Fruit fly (Drosophila melanogaster): ENCODE results near the gene beat-Vc.

The beat-Vc gene

DNA sequence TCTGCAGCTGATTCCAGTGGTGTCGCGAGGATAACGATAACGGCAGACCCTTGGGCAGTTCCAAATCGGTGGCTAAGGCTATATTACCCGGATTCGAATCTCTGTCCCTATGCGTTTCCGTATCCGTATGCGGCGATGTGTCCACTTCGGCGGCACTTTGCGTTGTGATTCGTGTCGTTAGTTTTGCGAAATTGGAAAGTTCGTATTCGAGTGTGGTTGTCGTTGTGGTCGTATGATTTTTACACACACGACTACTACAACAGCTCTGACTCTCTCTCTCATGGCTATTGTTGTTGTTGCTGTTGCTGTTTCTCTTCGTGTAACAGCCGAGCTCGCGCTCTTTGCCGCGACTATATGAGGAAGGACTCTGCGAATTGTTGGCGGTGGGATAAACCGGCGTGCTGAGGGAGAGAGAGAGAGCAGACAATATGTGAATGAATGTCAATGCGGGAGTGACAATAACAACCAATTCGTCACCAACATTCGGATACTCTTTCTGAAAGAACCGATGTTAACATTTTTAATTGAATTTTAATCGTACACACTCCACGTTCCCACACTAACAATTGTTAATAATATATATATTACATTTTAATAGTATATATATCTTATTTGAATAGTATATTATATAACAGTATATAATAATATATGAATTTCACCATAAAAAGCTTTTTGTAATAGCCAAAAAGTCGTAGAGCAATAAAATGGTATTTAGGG is 63.2 kb downstream of the beat-Vc start:
- TF ChIP-seq woc (GFP tag; optimal IDR thresholded peaks at IDR 0.05): peak; percentile 46
- TF ChIP-seq Abd-B (GFP tag; optimal IDR thresholded peaks at IDR 0.05): no peak
- TF ChIP-seq Dfd (GFP tag; optimal IDR thresholded peaks at IDR 0.05): no peak
- peak; percentile 71 for TF ChIP-seq Hr83 (GFP tag; optimal IDR thresholded peaks at IDR 0.05; ENCODE audit: poor library complexity, severe bottlenecking)
- no peak for TF ChIP-seq N (GFP tag; optimal IDR thresholded peaks at IDR 0.05)
- TF ChIP-seq lola (GFP tag; optimal IDR thresholded peaks at IDR 0.05): no peak
- TF ChIP-seq h (GFP tag; optimal IDR thresholded peaks at IDR 0.05): peak; percentile 62
- TF ChIP-seq pan (optimal IDR thresholded peaks at IDR 0.05): no peak
- TF ChIP-seq tai (GFP tag; optimal IDR thresholded peaks at IDR 0.05): no peak
- TF ChIP-seq sage (GFP tag; optimal IDR thresholded peaks at IDR 0.05): peak; percentile 18
- no peak for TF ChIP-seq CG32264 (GFP tag; optimal IDR thresholded peaks at IDR 0.05)
- TF ChIP-seq Rel (GFP tag; optimal IDR thresholded peaks at IDR 0.05): no peak
- TF ChIP-seq Rel (tag; optimal IDR thresholded peaks at IDR 0.05): peak; percentile 57
- peak; percentile 52 for TF ChIP-seq Sp1 (GFP tag; optimal IDR thresholded peaks at IDR 0.05)
- TF ChIP-seq CrebA (GFP tag; optimal IDR thresholded peaks at IDR 0.05; ENCODE audit: borderline replicate concordance): peak; percentile 63
- no peak for TF ChIP-seq Mio (GFP tag; optimal IDR thresholded peaks at IDR 0.05)
- TF ChIP-seq CG9705 (GFP tag; optimal IDR thresholded peaks at IDR 0.05): no peak
- TF ChIP-seq Hnf4 (GFP tag; optimal IDR thresholded peaks at IDR 0.05): no peak
- TF ChIP-seq brk (GFP tag; optimal IDR thresholded peaks at IDR 0.05): no peak
- TF ChIP-seq psq (GFP tag; optimal IDR thresholded peaks at IDR 0.05): peak; percentile 62
- TF ChIP-seq rgr (GFP tag; optimal IDR thresholded peaks at IDR 0.05): peak; percentile 39
- TF ChIP-seq GATAd (GFP tag; optimal IDR thresholded peaks at IDR 0.05): no peak
- TF ChIP-seq br (GFP tag; optimal IDR thresholded peaks at IDR 0.05): no peak
- TF ChIP-seq dmrt93B (GFP tag; optimal IDR thresholded peaks at IDR 0.05): peak; percentile 38
- peak; percentile 72 for TF ChIP-seq Dif (GFP tag; optimal IDR thresholded peaks at IDR 0.05; ENCODE audit: partially characterized antibody)
- peak; percentile 36 for TF ChIP-seq fru (GFP tag; optimal IDR thresholded peaks at IDR 0.05)
- TF ChIP-seq foxo (GFP tag; optimal IDR thresholded peaks at IDR 0.05): peak in 1 of 2 experiments; percentile 68
- peak; percentile 51 for TF ChIP-seq Vsx2 (GFP tag; optimal IDR thresholded peaks at IDR 0.05; ENCODE audit: partially characterized antibody)
- no peak for TF ChIP-seq dsf (GFP tag; optimal IDR thresholded peaks at IDR 0.05; ENCODE audit: borderline replicate concordance)
- no peak for TF ChIP-seq ey (GFP tag; optimal IDR thresholded peaks at IDR 0.05)
- no peak for TF ChIP-seq Jra (GFP tag; optimal IDR thresholded peaks at IDR 0.05)
- TF ChIP-seq HLH106 (tag; optimal IDR thresholded peaks at IDR 0.05): peak; percentile 59
- TF ChIP-seq sv (GFP tag; optimal IDR thresholded peaks at IDR 0.05): no peak
- peak; percentile 77 to 83 for TF ChIP-seq dl (GFP tag; optimal IDR thresholded peaks at IDR 0.05; ENCODE audit: insufficient read depth in 1 of 2, partially characterized antibody in 2 of 2)
- no peak for TF ChIP-seq jim (GFP tag; optimal IDR thresholded peaks at IDR 0.05)
- no peak for TF ChIP-seq Hr78 (GFP tag; optimal IDR thresholded peaks at IDR 0.05)
- TF ChIP-seq Myc (optimal IDR thresholded peaks at IDR 0.05): no peak
- no peak for TF ChIP-seq usp (GFP tag; optimal IDR thresholded peaks at IDR 0.05)
- peak; percentile 27 for TF ChIP-seq OdsH (GFP tag; optimal IDR thresholded peaks at IDR 0.05)

DNA sequence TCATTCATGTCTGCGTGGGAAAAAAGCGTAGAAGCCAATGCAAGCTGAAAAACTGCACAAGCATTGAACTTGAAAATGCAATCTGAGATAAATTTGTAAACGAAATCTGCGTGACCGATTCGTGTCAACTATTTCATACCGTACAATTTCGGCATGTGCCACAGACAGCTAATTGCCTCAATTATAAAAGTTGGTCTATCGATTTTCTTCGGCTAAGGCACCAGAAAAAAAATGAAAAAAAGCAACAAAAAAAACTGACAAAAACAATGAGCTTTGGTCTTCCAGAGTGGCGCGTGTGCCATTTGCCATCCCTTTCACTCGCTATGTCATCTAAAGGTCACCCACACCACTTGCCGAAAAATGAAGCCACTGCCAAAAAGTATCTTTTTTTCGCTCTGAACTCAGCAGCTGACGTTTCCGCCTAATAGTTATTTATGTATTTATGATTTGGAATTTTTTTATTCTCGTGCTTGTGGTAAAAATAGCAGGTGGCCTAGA is 64.4 kb downstream of the beat-Vc start:
- TF ChIP-seq brk (GFP tag; optimal IDR thresholded peaks at IDR 0.05) (no peak), CG32264 (GFP tag; optimal IDR thresholded peaks at IDR 0.05) (no peak), psq (GFP tag; optimal IDR thresholded peaks at IDR 0.05) (no peak), sv (GFP tag; optimal IDR thresholded peaks at IDR 0.05) (no peak), foxo (GFP tag; optimal IDR thresholded peaks at IDR 0.05) (no peak), fru (GFP tag; optimal IDR thresholded peaks at IDR 0.05) (no peak), dmrt93B (GFP tag; optimal IDR thresholded peaks at IDR 0.05) (no peak), dsf (GFP tag; optimal IDR thresholded peaks at IDR 0.05; ENCODE audit: borderline replicate concordance) (no peak), Jra (GFP tag; optimal IDR thresholded peaks at IDR 0.05) (no peak), Abd-B (GFP tag; optimal IDR thresholded peaks at IDR 0.05) (no peak)

All from whole organism, wandering third instar larva.